Fruit fly (Drosophila melanogaster) whole organism, embryonic: ENCODE results near the gene CG3448.

Experiments
- B-H2 ChIP-seq: fragments of 200-800 bp; sonication (Bioruptor generic); optimal IDR thresholded peaks from 2 replicates; lab custom pipeline; 2018; ENCODE audit warnings: missing biosample characterization, mild to moderate bottlenecking, missing genetic modification characterization
- Bdp1 ChIP-seq: fragments of 200-800 bp; sonication (Bioruptor generic); optimal IDR thresholded peaks from 3 replicates; lab custom pipeline; 2016; ENCODE audit warnings: missing biosample characterization, missing genetic modification characterization
- CG10274 ChIP-seq: fragments of 200-800 bp; sonication (Bioruptor generic); optimal IDR thresholded peaks from 3 replicates; lab custom pipeline; 2017; ENCODE audit warnings: missing biosample characterization, mild to moderate bottlenecking, missing genetic modification characterization
- CG11560 ChIP-seq: fragments of 200-800 bp; sonication (Bioruptor generic); IDR thresholded peaks from 3 replicates; pipeline ENCODE4 v1.3.6; 2022; ENCODE audit warnings: missing biosample characterization, missing genetic modification characterization
- CG11696 ChIP-seq: fragments of 200-800 bp; sonication (Bioruptor generic); IDR thresholded peaks from 2 replicates; pipeline ENCODE4 v1.3.6; 2022; ENCODE audit warnings: missing biosample characterization, missing genetic modification characterization
- CG12071 ChIP-seq: fragments of 200-800 bp; sonication (Bioruptor generic); optimal IDR thresholded peaks from 3 replicates; lab custom pipeline; 2018; ENCODE audit warnings: missing biosample characterization, mild to moderate bottlenecking, missing genetic modification characterization
- CG12391 ChIP-seq: fragments of 200-800 bp; sonication (Bioruptor generic); optimal IDR thresholded peaks from 3 replicates; lab custom pipeline; 2018; ENCODE audit warnings: missing biosample characterization, mild to moderate bottlenecking, missing genetic modification characterization, moderate library complexity
- CG12769 ChIP-seq: fragments of 200-800 bp; sonication (Bioruptor generic); optimal IDR thresholded peaks from 2 replicates; lab custom pipeline; 2019; ENCODE audit warnings: missing biosample characterization, mild to moderate bottlenecking, missing genetic modification characterization, moderate library complexity
- CG14441 ChIP-seq: fragments of 200-800 bp; sonication (Bioruptor generic); IDR thresholded peaks from 2 replicates; pipeline ENCODE4 v1.3.6; 2022; ENCODE audit warnings: missing biosample characterization, missing genetic modification characterization
- CG1792 ChIP-seq: fragments of 200-800 bp; sonication (Bioruptor generic); optimal IDR thresholded peaks from 2 replicates; lab custom pipeline; 2016; ENCODE audit warnings: missing biosample characterization, missing genetic modification characterization
- CG2712 ChIP-seq: fragments of 200-800 bp; optimal IDR thresholded peaks from 3 replicates; lab custom pipeline; 2019; ENCODE audit warnings: missing biosample characterization, mild to moderate bottlenecking, missing genetic modification characterization, moderate library complexity
- CG3407 ChIP-seq: fragments of 200-800 bp; sonication (Bioruptor generic); optimal IDR thresholded peaks from 2 replicates; lab custom pipeline; 2018; ENCODE audit warnings: missing biosample characterization, mild to moderate bottlenecking, missing genetic modification characterization
- CG34376 ChIP-seq: fragments of 200-800 bp; sonication (Bioruptor generic); optimal IDR thresholded peaks from 2 replicates; lab custom pipeline; 2018; ENCODE audit warnings: missing biosample characterization, mild to moderate bottlenecking, missing genetic modification characterization
- CG3847 ChIP-seq: fragments of 200-800 bp; sonication (Bioruptor generic); IDR thresholded peaks from 2 replicates; pipeline ENCODE4 v1.3.6; 2022; ENCODE audit warnings: missing biosample characterization, missing genetic modification characterization
- CG3995 ChIP-seq: fragments of 200-800 bp; sonication (Bioruptor generic); optimal IDR thresholded peaks from 3 replicates; lab custom pipeline; 2016; ENCODE audit warnings: missing biosample characterization, missing genetic modification characterization
- CG4282 ChIP-seq: fragments of 200-800 bp; sonication (Bioruptor generic); optimal IDR thresholded peaks from 2 replicates; lab custom pipeline; 2016; ENCODE audit warnings: missing biosample characterization, missing genetic modification characterization
- CG4820 ChIP-seq: fragments of 200-800 bp; sonication (Bioruptor generic); optimal IDR thresholded peaks from 3 replicates; lab custom pipeline; 2016; ENCODE audit warnings: missing biosample characterization, missing genetic modification characterization
- CG6175 ChIP-seq: fragments of 200-800 bp; sonication (Bioruptor generic); IDR thresholded peaks from 3 replicates; pipeline ENCODE4 v1.3.6; 2022; ENCODE audit warnings: missing biosample characterization, missing genetic modification characterization
- CG6272 ChIP-seq: fragments of 200-800 bp; sonication (Bioruptor generic); IDR thresholded peaks from 2 replicates; pipeline ENCODE4 v1.3.6; 2022; ENCODE audit warnings: missing biosample characterization, missing genetic modification characterization
- CG6765 ChIP-seq: fragments of 200-800 bp; sonication (Bioruptor generic); optimal IDR thresholded peaks from 3 replicates; lab custom pipeline; 2017; ENCODE audit warnings: missing biosample characterization, mild to moderate bottlenecking, missing genetic modification characterization
- CG8924 ChIP-seq: fragments of 200-800 bp; optimal IDR thresholded peaks from 3 replicates; lab custom pipeline; 2019; ENCODE audit warnings: missing biosample characterization, mild to moderate bottlenecking, missing genetic modification characterization, moderate library complexity
- CHES-1-like ChIP-seq: fragments of 200-800 bp; sonication (Bioruptor generic); optimal IDR thresholded peaks from 2 replicates; lab custom pipeline; 2016; ENCODE audit warnings: missing biosample characterization, missing genetic modification characterization
- Dbx ChIP-seq: fragments of 200-800 bp; sonication (Bioruptor generic); IDR thresholded peaks from 3 replicates; pipeline ENCODE4 v1.3.6; 2022; ENCODE audit warnings: missing biosample characterization, missing genetic modification characterization
- Dek ChIP-seq: fragments of 200-800 bp; sonication (Bioruptor generic); optimal IDR thresholded peaks from 3 replicates; lab custom pipeline; 2019; ENCODE audit warnings: missing biosample characterization, mild to moderate bottlenecking, missing genetic modification characterization, moderate library complexity
- Dref ChIP-seq: fragments of 200-800 bp; sonication (Bioruptor generic); IDR thresholded peaks from 2 replicates; pipeline ENCODE4 v1.3.6; 2022; ENCODE audit warnings: missing biosample characterization, missing genetic modification characterization
- H15 ChIP-seq: fragments of 200-800 bp; sonication (Bioruptor generic); IDR thresholded peaks from 3 replicates; pipeline ENCODE4 v1.3.6; 2022; ENCODE audit warnings: missing biosample characterization, missing genetic modification characterization
- Hr78 ChIP-seq, 2 experiments: fragments of 200-800 bp in 1 of 2; fragments of >200 bp in 1 of 2; sonication (Bioruptor generic) in 1 of 2; optimal IDR thresholded peaks; 2 replicates each; lab custom pipeline; 2017 to 2019; ENCODE audit warnings: missing biosample characterization in 2 of 2, missing genetic modification characterization in 2 of 2, mild to moderate bottlenecking in 1 of 2, moderate library complexity in 1 of 2
- Lim3 ChIP-seq: fragments of 200-800 bp; sonication (Bioruptor generic); IDR thresholded peaks from 2 replicates; pipeline ENCODE4 v1.3.6; 2022; ENCODE audit warnings: missing biosample characterization, missing genetic modification characterization
- Mes4 ChIP-seq: fragments of 200-800 bp; sonication (Bioruptor generic); optimal IDR thresholded peaks from 2 replicates; lab custom pipeline; 2016; ENCODE audit warnings: missing biosample characterization, missing genetic modification characterization
- Optix ChIP-seq: fragments of 200-800 bp; sonication (Bioruptor generic); IDR thresholded peaks from 3 replicates; pipeline ENCODE4 v1.3.6; 2022; ENCODE audit warnings: missing biosample characterization, missing genetic modification characterization
- Scr ChIP-seq: fragments of 200-800 bp; sonication (Bioruptor generic); IDR thresholded peaks from 2 replicates; pipeline ENCODE4 v1.3.6; 2022; ENCODE audit warnings: missing biosample characterization, missing genetic modification characterization; ENCODE audit not compliant: partially characterized antibody
- Spps ChIP-seq: fragments of 200-800 bp; sonication (Bioruptor generic); optimal IDR thresholded peaks from 2 replicates; lab custom pipeline; 2018; ENCODE audit warnings: missing biosample characterization, mild to moderate bottlenecking, missing genetic modification characterization
- Stat92E ChIP-seq, 3 experiments: fragments of >200 bp in 2 of 3; fragments of 200-800 bp in 1 of 3; sonication (Bioruptor generic) in 1 of 3; optimal IDR thresholded peaks; 2 replicates each; lab custom pipeline; 2017 to 2019; ENCODE audit warnings: missing biosample characterization in 3 of 3, missing genetic modification characterization in 3 of 3, mild to moderate bottlenecking in 1 of 3, moderate library complexity in 1 of 3
- ase ChIP-seq: fragments of 200-800 bp; sonication (Bioruptor generic); IDR thresholded peaks from 3 replicates; pipeline ENCODE4 v1.3.6; 2022; ENCODE audit warnings: missing biosample characterization, missing genetic modification characterization
- bbx ChIP-seq: fragments of 200-800 bp; sonication (Bioruptor generic); IDR thresholded peaks from 2 replicates; pipeline ENCODE4 v1.3.6; 2022; ENCODE audit warnings: missing biosample characterization, missing genetic modification characterization; ENCODE audit not compliant: partially characterized antibody
- chif ChIP-seq, 2 experiments: fragments of 200-800 bp; sonication (Bioruptor generic); optimal IDR thresholded peaks; 3 replicates each; lab custom pipeline; 2016; ENCODE audit warnings: missing biosample characterization in 2 of 2, missing genetic modification characterization in 2 of 2
- dmrt11E ChIP-seq: fragments of 200-800 bp; sonication (Bioruptor generic); optimal IDR thresholded peaks from 3 replicates; lab custom pipeline; 2018; ENCODE audit warnings: missing biosample characterization, mild to moderate bottlenecking, missing genetic modification characterization, moderate library complexity
- en ChIP-seq: fragments of 200-800 bp; sonication (Bioruptor generic); optimal IDR thresholded peaks from 2 replicates; lab custom pipeline; 2016; ENCODE audit warnings: missing biosample characterization, missing genetic modification characterization
- gt ChIP-seq: fragments of 200-800 bp; sonication (Bioruptor generic); IDR thresholded peaks from 2 replicates; pipeline ENCODE4 v1.3.6; 2022; ENCODE audit warnings: missing biosample characterization, missing genetic modification characterization
- h ChIP-seq: fragments of >200 bp; optimal IDR thresholded peaks from 2 replicates; lab custom pipeline; 2017
- kay ChIP-seq: fragments of 200-800 bp; sonication (Bioruptor generic); optimal IDR thresholded peaks from 2 replicates; lab custom pipeline; 2016; ENCODE audit warnings: missing biosample characterization, missing genetic modification characterization
- kni ChIP-seq: fragments of 200-800 bp; sonication (Bioruptor generic); optimal IDR thresholded peaks from 3 replicates; lab custom pipeline; 2017; ENCODE audit warnings: mild to moderate bottlenecking, missing biosample characterization, missing genetic modification reagents, missing genetic modification characterization
- lola ChIP-seq, 3 experiments: fragments of >200 bp in 2 of 3; fragments of 200-800 bp in 1 of 3; sonication (Bioruptor generic) in 1 of 3; optimal IDR thresholded peaks; 2 replicates each; lab custom pipeline; 2017 to 2019; ENCODE audit warnings: missing biosample characterization in 3 of 3, missing genetic modification characterization in 3 of 3, mild to moderate bottlenecking in 1 of 3, moderate library complexity in 1 of 3
- odd ChIP-seq: fragments of 200-800 bp; sonication (Bioruptor generic); optimal IDR thresholded peaks from 2 replicates; lab custom pipeline; 2017; ENCODE audit warnings: missing biosample characterization, mild to moderate bottlenecking, missing genetic modification characterization
- pfk ChIP-seq: fragments of 200-800 bp; sonication (Bioruptor generic); optimal IDR thresholded peaks from 2 replicates; lab custom pipeline; 2018; ENCODE audit warnings: missing biosample characterization, mild to moderate bottlenecking, missing genetic modification characterization, moderate library complexity
- schlank ChIP-seq: fragments of 200-800 bp; sonication (Bioruptor generic); optimal IDR thresholded peaks from 2 replicates; lab custom pipeline; 2018; ENCODE audit warnings: missing biosample characterization, mild to moderate bottlenecking, missing genetic modification characterization
- sug ChIP-seq: fragments of 200-800 bp; optimal IDR thresholded peaks from 2 replicates; lab custom pipeline; 2019; ENCODE audit warnings: missing biosample characterization, mild to moderate bottlenecking, missing genetic modification characterization, moderate library complexity
- tin ChIP-seq: fragments of 200-800 bp; sonication (Bioruptor generic); optimal IDR thresholded peaks from 3 replicates; lab custom pipeline; 2016; ENCODE audit warnings: missing biosample characterization, missing genetic modification characterization
- vvl ChIP-seq: fragments of 200-800 bp; sonication (Bioruptor generic); IDR thresholded peaks from 2 replicates; pipeline ENCODE4 v1.3.6; 2022; ENCODE audit warnings: missing biosample characterization, missing genetic modification characterization

Gene CG3448

dm6 chr3L:9410754-9411423, 40.5 kb downstream of the CG3448 start, which contains the start of the genes CG4022 and Cpsf5 (continued):
- peak; percentile 68 for TF ChIP-seq CG3407 (GFP tag; lab: Kevin White, UChicago)
- TF ChIP-seq bbx (GFP tag; lab: Robert Waterston, UW): no peak
- peak; percentile 67 for TF ChIP-seq Bdp1 (GFP tag; lab: Kevin White, UChicago)
- peak; percentile 86 for TF ChIP-seq dmrt11E (tag; lab: Kevin White, UChicago)
- peak; percentile 23 for TF ChIP-seq CG34376 (GFP tag; lab: Kevin White, UChicago)
- TF ChIP-seq schlank (tag; lab: Kevin White, UChicago): peak; percentile 63
- no peak for TF ChIP-seq CG6765 (GFP tag; lab: Kevin White, UChicago)
- peak; percentile 83 for TF ChIP-seq Dek (tag; lab: Kevin White, UChicago)
- TF ChIP-seq lola (GFP tag; optimal IDR thresholded peaks at IDR 0.05; lab: Kevin White, UChicago): peak in 1 of 3 experiments; percentile 84
- TF ChIP-seq ase: peak; percentile 73; the same call in 2 of the 3 replicates
- peak; percentile 6 for TF ChIP-seq CG3995
- no peak for TF ChIP-seq Hr78 (GFP tag; optimal IDR thresholded peaks at IDR 0.05; lab: Kevin White, UChicago)
- TF ChIP-seq en: no peak
- TF ChIP-seq CG8924 (tag; lab: Kevin White, UChicago): peak; percentile 90
- peak; percentile 55 for TF ChIP-seq CG1792 (GFP tag; lab: Kevin White, UChicago)
- TF ChIP-seq h: no peak
- no peak for TF ChIP-seq CG4282
- TF ChIP-seq CG11560 (tag; lab: Robert Waterston, UW): 0 out of 3 replicates have a peak, but pooled peaks have one; percentile 20
- peak; percentile 91 for TF ChIP-seq CG2712 (tag; lab: Kevin White, UChicago)
- peak; percentile 95 for TF ChIP-seq CG12391
- peak; percentile 69; the same call in 2 of the 3 replicates for TF ChIP-seq H15 (GFP tag; lab: Robert Waterston, UW)
- peak; percentile 88 for TF ChIP-seq CG3847 (GFP tag; lab: Robert Waterston, UW)
- TF ChIP-seq Dbx (GFP tag; lab: Robert Waterston, UW): peak; percentile 93
- TF ChIP-seq Scr (GFP tag; lab: Robert Waterston, UW): peak; percentile 41; the same call in 1 of the 2 replicates
- TF ChIP-seq kni: peak; percentile 93
- peak; percentile 19; the same call in 1 of the 3 replicates for TF ChIP-seq CG6175
- peak; percentile 27 for TF ChIP-seq CG12071 (GFP tag; lab: Kevin White, UChicago)
- TF ChIP-seq pfk (GFP tag; lab: Kevin White, UChicago): no peak
- TF ChIP-seq gt (GFP tag; lab: Robert Waterston, UW): peak; percentile 40; the same call in 1 of the 2 replicates
- peak; percentile 60 for TF ChIP-seq CHES-1-like (GFP tag; lab: Kevin White, UChicago)
- peak; percentile 32 for TF ChIP-seq Mes4 (GFP tag; lab: Kevin White, UChicago)
- TF ChIP-seq Dref (GFP tag; lab: Robert Waterston, UW): peak; percentile 48
- TF ChIP-seq tin: peak; percentile 81
- TF ChIP-seq CG6272 (GFP tag; lab: Robert Waterston, UW): peak; percentile 66
- peak; percentile 83 for TF ChIP-seq CG14441 (GFP tag; lab: Robert Waterston, UW)
- TF ChIP-seq chif (GFP tag; optimal IDR thresholded peaks at IDR 0.05; lab: Kevin White, UChicago): peak; percentile 63 to 70
- TF ChIP-seq CG10274 (GFP tag; lab: Kevin White, UChicago): no peak
- TF ChIP-seq Stat92E (GFP tag; optimal IDR thresholded peaks at IDR 0.05; lab: Kevin White, UChicago): peak in 1 of 3 experiments; percentile 73
- TF ChIP-seq B-H2 (GFP tag; lab: Kevin White, UChicago): peak; percentile 89
- no peak; the same call in 1 of the 3 replicates for TF ChIP-seq Optix (GFP tag; lab: Robert Waterston, UW)
- TF ChIP-seq sug (tag; lab: Kevin White, UChicago): peak; percentile 89
- TF ChIP-seq Spps (tag; lab: Kevin White, UChicago): peak; percentile 67
- TF ChIP-seq kay (GFP tag; lab: Kevin White, UChicago): peak; percentile 71
- peak; percentile 85 for TF ChIP-seq vvl
- peak; percentile 71 for TF ChIP-seq CG12769
- no peak for TF ChIP-seq Lim3 (GFP tag; lab: Robert Waterston, UW)
- TF ChIP-seq odd (GFP tag; lab: Kevin White, UChicago): peak; percentile 57
- peak; percentile 61 for TF ChIP-seq CG11696 (GFP tag; lab: Robert Waterston, UW)
- peak; percentile 61 for TF ChIP-seq CG4820 (GFP tag; lab: Kevin White, UChicago)
